Worm (Caenorhabditis elegans) whole organism, L4 larva: ENCODE data around the gene F02H6.3.

Source experiments
- R02D3.7 ChIP-seq: fragments of 150-350 bp; sonication (generic microtip); optimal IDR thresholded peaks from 3 replicates; lab custom pipeline; 2014; ENCODE audit warnings: missing biosample characterization, missing genetic modification characterization
- daf-12 ChIP-seq: fragments of 150-350 bp; optimal IDR thresholded peaks from 2 replicates; lab custom pipeline; 2014; ENCODE audit warnings: missing biosample characterization, missing genetic modification reagents, missing genetic modification characterization
- dpl-1 ChIP-seq: fragments of 150-350 bp; optimal IDR thresholded peaks from 2 replicates; lab custom pipeline; 2014; ENCODE audit warnings: missing biosample characterization, missing genetic modification reagents, missing genetic modification characterization
- egl-43 ChIP-seq: fragments of 200-800 bp; sonication (Bioruptor generic); IDR thresholded peaks from 2 replicates; pipeline ENCODE4 v1.3.6; 2022; ENCODE audit warnings: missing genetic modification reagents, missing genetic modification characterization, missing compliant biosample characterization
- jun-1 ChIP-seq: fragments of 150-350 bp; optimal IDR thresholded peaks from 2 replicates; lab custom pipeline; 2014; ENCODE audit warnings: missing biosample characterization, missing genetic modification reagents, missing genetic modification characterization
- unc-130 ChIP-seq: sonication (generic microtip); optimal IDR thresholded peaks from 2 replicates; lab custom pipeline; 2016; ENCODE audit warnings: missing genetic modification reagents, missing genetic modification characterization, missing compliant biosample characterization

DNA sequence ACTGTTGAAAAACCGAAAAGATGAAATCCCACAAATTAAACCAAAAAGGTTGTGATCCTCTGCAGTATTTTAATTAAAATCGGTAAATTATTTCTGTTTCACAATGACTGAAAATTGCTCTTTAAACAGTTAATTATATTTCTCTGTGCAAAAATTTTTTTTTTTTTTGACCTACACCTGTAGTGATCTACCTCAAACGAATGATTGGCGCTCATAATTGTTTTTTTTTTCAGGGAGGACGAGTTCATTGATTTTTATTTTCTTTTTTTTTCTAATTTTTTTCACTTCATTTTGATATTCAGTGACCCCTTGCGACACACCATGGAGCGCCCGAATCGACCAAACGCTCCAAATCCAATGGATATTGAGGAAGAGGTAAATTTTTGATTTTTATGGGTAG, 7.1 kb upstream of the F02H6.3 start, which contains the start of gene F02H6.2:
- TF ChIP-seq daf-12 (tag; lab: Kevin White, UChicago): no peak
- TF ChIP-seq egl-43 (GFP tag; lab: Robert Waterston, UW): no peak
- TF ChIP-seq unc-130 (GFP tag; lab: Kevin White, UChicago): no peak
- TF ChIP-seq jun-1 (tag; lab: Kevin White, UChicago): no peak
- TF ChIP-seq R02D3.7: no peak
- TF ChIP-seq dpl-1 (GFP tag; lab: Kevin White, UChicago): no peak
